Worm (Caenorhabditis elegans) whole organism, L4/young adult: ENCODE data around the gene C17H12.6.
A peak's percentile ranks its signal among the peaks of the same experiment; 100 is the strongest.

ENCODE experiments used
- W03F9.2 ChIP-seq: fragments of 150-350 bp; optimal IDR thresholded peaks from 2 replicates; lab custom pipeline; 2014; ENCODE audit warnings: missing biosample characterization, missing genetic modification characterization
- dao-5 ChIP-seq: sonication (generic microtip); optimal IDR thresholded peaks from 2 replicates; lab custom pipeline; 2016; ENCODE audit warnings: missing genotype, missing genetic modification characterization, moderate library complexity, missing compliant biosample characterization
- him-1 ChIP-seq: sonication (generic microtip); optimal IDR thresholded peaks from 2 replicates; lab custom pipeline; 2016; ENCODE audit warnings: missing genotype, missing genetic modification reagents, missing genetic modification characterization, missing compliant biosample characterization

C17H12.6 gene

ce11 chrIV:6792380-6793309, 29.7 kb downstream of the C17H12.6 start:
- TF ChIP-seq him-1 (tag; lab: Kevin White, UChicago), result no peak
- TF ChIP-seq W03F9.2 (tag; lab: Kevin White, UChicago), result no peak
- no peak for TF ChIP-seq dao-5 (tag; lab: Kevin White, UChicago)

- no peak for TF ChIP-seq dao-5 (tag; lab: Kevin White, UChicago)
- TF ChIP-seq W03F9.2 (tag; lab: Kevin White, UChicago), result peak; percentile 92
- TF ChIP-seq him-1 (tag; lab: Kevin White, UChicago), result peak; percentile 86
Measured at ce11 chrIV:6790438-6791124, 31.7 kb downstream of the C17H12.6 start, which contains the start of the genes C17H12.2 and vha-8. C17H12.2 (minus strand) TSS chrIV:6790488. vha-8 (plus strand) TSS chrIV:6791074.

ce11 chrIV:6789950-6790349, 32.4 kb downstream of the C17H12.6 start:
- TF ChIP-seq dao-5 (tag; lab: Kevin White, UChicago) (no peak), him-1 (tag; lab: Kevin White, UChicago) (no peak), W03F9.2 (tag; lab: Kevin White, UChicago) (no peak)

ce11 chrIV:6785873-6786272, 36.4 kb downstream of the C17H12.6 start:
- TF ChIP-seq him-1 (tag; lab: Kevin White, UChicago) (peak; percentile 28), dao-5 (tag; lab: Kevin White, UChicago) (no peak), W03F9.2 (tag; lab: Kevin White, UChicago) (peak; percentile 55)

- TF ChIP-seq dao-5 (tag; lab: Kevin White, UChicago) (no peak), him-1 (tag; lab: Kevin White, UChicago) (no peak), W03F9.2 (tag; lab: Kevin White, UChicago) (no peak)
Measured at ce11 chrIV:6785151-6785550, 37.2 kb downstream of the C17H12.6 start, which contains the start of gene dyci-1. dyci-1 (minus strand) TSS chrIV:6785272.

ce11 chrIV:6777156-6777555, 45.1 kb downstream of the C17H12.6 start:
- no peak for TF ChIP-seq him-1 (tag; lab: Kevin White, UChicago)

ce11 chrIV:6771556-6771955, 50.8 kb downstream of the C17H12.6 start:
- TF ChIP-seq him-1 (tag; lab: Kevin White, UChicago), result no peak
- no peak for TF ChIP-seq dao-5 (tag; lab: Kevin White, UChicago)
- TF ChIP-seq W03F9.2 (tag; lab: Kevin White, UChicago), result no peak
